Worm (Caenorhabditis elegans) whole organism, young adult: Measurements from ENCODE around the gene nyn-3.

Experiments used
- F49E8.2 ChIP-seq: sonication (generic microtip); optimal IDR thresholded peaks from 3 replicates; lab custom pipeline; 2017; ENCODE audit warnings: missing genetic modification characterization, mild to moderate bottlenecking, missing compliant biosample characterization, antibody characterized with exemption, moderate library complexity; ENCODE audit not compliant: insufficient read depth
- ZK185.1 ChIP-seq: sonication (generic microtip); optimal IDR thresholded peaks from 2 replicates; lab custom pipeline; 2016; ENCODE audit warnings: mild to moderate bottlenecking, missing genetic modification characterization, missing compliant biosample characterization; ENCODE audit not compliant: poor library complexity, severe bottlenecking
- bed-1 ChIP-seq: fragments of 200-800 bp; sonication (Bioruptor generic); IDR thresholded peaks from 2 replicates; pipeline ENCODE4 v1.3.6; 2022; ENCODE audit warnings: missing genetic modification reagents, missing genetic modification characterization, missing compliant biosample characterization
- ceh-100 ChIP-seq: fragments of 200-800 bp; sonication (Bioruptor generic); IDR thresholded peaks from 2 replicates; pipeline ENCODE4 v1.3.6; 2022; ENCODE audit warnings: missing genetic modification reagents, missing genetic modification characterization, missing compliant biosample characterization
- chd-7 ChIP-seq: sonication (generic microtip); optimal IDR thresholded peaks from 2 replicates; lab custom pipeline; 2016; ENCODE audit warnings: mild to moderate bottlenecking, missing genetic modification characterization, moderate library complexity, missing compliant biosample characterization
- die-1 ChIP-seq: sonication (generic microtip); optimal IDR thresholded peaks from 2 replicates; lab custom pipeline; 2016; ENCODE audit warnings: missing genotype, mild to moderate bottlenecking, missing genetic modification characterization, missing compliant biosample characterization
- dpff-1 ChIP-seq: sonication (generic microtip); optimal IDR thresholded peaks from 2 replicates; lab custom pipeline; 2017; ENCODE audit warnings: mild to moderate bottlenecking, missing genetic modification characterization, missing compliant biosample characterization
- ets-4 ChIP-seq: fragments of 200-800 bp; sonication (Bioruptor generic); optimal IDR thresholded peaks from 2 replicates; lab custom pipeline; 2018; ENCODE audit warnings: mild to moderate bottlenecking, missing genetic modification characterization, missing compliant biosample characterization
- hrde-1 ChIP-seq: sonication (generic microtip); optimal IDR thresholded peaks from 2 replicates; lab custom pipeline; 2016; ENCODE audit warnings: missing genetic modification characterization, mild to moderate bottlenecking, missing compliant biosample characterization, moderate library complexity, missing genotype, missing genetic modification reagents, borderline replicate concordance
- mes-4 ChIP-seq: sonication (generic microtip); optimal IDR thresholded peaks from 2 replicates; lab custom pipeline; 2016; ENCODE audit warnings: missing genotype, missing genetic modification characterization, missing compliant biosample characterization
- nfyb-1 ChIP-seq: fragments of 200-800 bp; sonication (Bioruptor generic); IDR thresholded peaks from 2 replicates; pipeline ENCODE4 v1.3.6; 2022; ENCODE audit warnings: missing genetic modification reagents, missing genetic modification characterization, missing compliant biosample characterization
- rec-8 ChIP-seq, 2 experiments: sonication (generic microtip); optimal IDR thresholded peaks; 2 replicates each; lab custom pipeline; 2016; ENCODE audit warnings: mild to moderate bottlenecking in 2 of 2, missing genetic modification characterization in 2 of 2, missing genetic modification reagents in 2 of 2, missing genotype in 2 of 2, missing biosample characterization in 1 of 2, missing compliant biosample characterization in 1 of 2, moderate library complexity in 1 of 2
- snpc-4 ChIP-seq, 5 experiments: fragments of 150-350 bp in 1 of 5; sonication (generic microtip) in 4 of 5; optimal IDR thresholded peaks; 2 replicates each; lab custom pipeline; 2014 to 2018; ENCODE audit warnings: missing genetic modification characterization in 5 of 5, missing biosample characterization in 3 of 5, antibody characterized with exemption in 2 of 5, mild to moderate bottlenecking in 2 of 5, missing compliant biosample characterization in 2 of 5, missing genotype in 2 of 5, moderate library complexity in 2 of 5, missing genetic modification reagents in 1 of 5
- sptf-2 ChIP-seq: fragments of 200-800 bp; sonication (Bioruptor generic); optimal IDR thresholded peaks from 2 replicates; lab custom pipeline; 2018; ENCODE audit warnings: mild to moderate bottlenecking, missing genetic modification characterization, missing compliant biosample characterization

ce11 chrII:6283074-6283473 lies 9.4 kb downstream of the nyn-3 start, which contains the start of gene F13H8.1:
- TF ChIP-seq mes-4 (tag; lab: Kevin White, UChicago) = no peak
- no peak for TF ChIP-seq F49E8.2 (tag; lab: Kevin White, UChicago)
- TF ChIP-seq ceh-100 (GFP tag; lab: Robert Waterston, UW) = no peak
- TF ChIP-seq die-1 (tag; lab: Kevin White, UChicago) = no peak
- no peak for TF ChIP-seq sptf-2 (GFP tag; lab: Kevin White, UChicago)
- no peak for TF ChIP-seq ZK185.1 (tag; lab: Kevin White, UChicago)
- TF ChIP-seq snpc-4 (GFP tag; optimal IDR thresholded peaks at IDR 0.05; lab: Kevin White, UChicago) = no peak
- no peak for TF ChIP-seq snpc-4 (tag; optimal IDR thresholded peaks at IDR 0.05; lab: Kevin White, UChicago)
- TF ChIP-seq ets-4 (GFP tag; lab: Kevin White, UChicago) = no peak
- no peak for TF ChIP-seq hrde-1 (tag; lab: Kevin White, UChicago)
- no peak for TF ChIP-seq nfyb-1 (GFP tag; lab: Robert Waterston, UW)
- no peak for TF ChIP-seq bed-1 (GFP tag; lab: Robert Waterston, UW)
- no peak for TF ChIP-seq dpff-1
- TF ChIP-seq rec-8 (tag; optimal IDR thresholded peaks at IDR 0.05; lab: Kevin White, UChicago) = no peak
- TF ChIP-seq chd-7 = no peak
